Fruit fly (Drosophila melanogaster): ENCODE measurements around the gene CG5167.

The CG5167 gene

dm6 chr3R:12456370-12456940, 50.1 kb downstream of the CG5167 start, which contains the start of gene trus (continued):
- no peak for TF ChIP-seq fd96Cb (tag; optimal IDR thresholded peaks at IDR 0.05)
- TF ChIP-seq Xbp1 (GFP tag; optimal IDR thresholded peaks at IDR 0.05), result no peak
- no peak for TF ChIP-seq CG1603 (tag; optimal IDR thresholded peaks at IDR 0.05)
- TF ChIP-seq CG3281 (GFP tag; optimal IDR thresholded peaks at IDR 0.05), result no peak
- TF ChIP-seq Doc2 (GFP tag; IDR thresholded peaks at IDR 0.05), result no peak
- TF ChIP-seq CG12071 (GFP tag; optimal IDR thresholded peaks at IDR 0.05), result no peak
- TF ChIP-seq Ravus (GFP tag; IDR thresholded peaks at IDR 0.05), result no peak
- no peak for TF ChIP-seq CG12104 (GFP tag; optimal IDR thresholded peaks at IDR 0.05)
- peak in 1 of 3 experiments; percentile 9 for TF ChIP-seq Stat92E (GFP tag; optimal IDR thresholded peaks at IDR 0.05)
- TF ChIP-seq stwl (tag; optimal IDR thresholded peaks at IDR 0.05), result peak; percentile 74
- no peak for TF ChIP-seq scrt (GFP tag; optimal IDR thresholded peaks at IDR 0.05)
- TF ChIP-seq C15 (GFP tag; IDR thresholded peaks at IDR 0.05), result no peak
- peak; percentile 90 for TF ChIP-seq amos (GFP tag; IDR thresholded peaks at IDR 0.05; ENCODE audit: partially characterized antibody)
- TF ChIP-seq dati (GFP tag; IDR thresholded peaks at IDR 0.05), result no peak
- no peak for TF ChIP-seq Spps (tag; optimal IDR thresholded peaks at IDR 0.05)
- no peak for TF ChIP-seq CoRest (tag; optimal IDR thresholded peaks at IDR 0.05)
- TF ChIP-seq Fer2 (tag; optimal IDR thresholded peaks at IDR 0.05), result no peak
- no peak for TF ChIP-seq nerfin-1 (tag; optimal IDR thresholded peaks at IDR 0.05)
- TF ChIP-seq org-1 (GFP tag; optimal IDR thresholded peaks at IDR 0.05), result no peak
- TF ChIP-seq Camta (GFP tag; optimal IDR thresholded peaks at IDR 0.05), result no peak
- no peak for TF ChIP-seq dimm (GFP tag; IDR thresholded peaks at IDR 0.05)
- no peak for TF ChIP-seq CG8388 (GFP tag; optimal IDR thresholded peaks at IDR 0.05)
- peak; percentile 91 for TF ChIP-seq hbn (GFP tag; IDR thresholded peaks at IDR 0.05; ENCODE audit: partially characterized antibody)
- no peak for TF ChIP-seq usp (GFP tag; optimal IDR thresholded peaks at IDR 0.05)
- peak; percentile 89 for TF ChIP-seq CG15601 (tag; optimal IDR thresholded peaks at IDR 0.05)
- no peak for TF ChIP-seq CG2678 (tag; optimal IDR thresholded peaks at IDR 0.05)
- TF ChIP-seq ab (GFP tag; optimal IDR thresholded peaks at IDR 0.05), result no peak
- TF ChIP-seq CG1647 (GFP tag; optimal IDR thresholded peaks at IDR 0.05), result no peak
- no peak for TF ChIP-seq mirr (GFP tag; optimal IDR thresholded peaks at IDR 0.05)
- TF ChIP-seq Ssrp (tag; optimal IDR thresholded peaks at IDR 0.05), result no peak
- TF ChIP-seq Neu2 (GFP tag; optimal IDR thresholded peaks at IDR 0.05; ENCODE audit: borderline replicate concordance), result no peak
- TF ChIP-seq Dll (GFP tag; IDR thresholded peaks at IDR 0.05; ENCODE audit: partially characterized antibody), result peak; percentile 92
- peak; percentile 46; the same call in 1 of the 2 replicates for TF ChIP-seq CG42726 (GFP tag; IDR thresholded peaks at IDR 0.05; ENCODE audit: partially characterized antibody)
- TF ChIP-seq Aef1 (GFP tag; IDR thresholded peaks at IDR 0.05), result no peak
- TF ChIP-seq CG12391 (tag; optimal IDR thresholded peaks at IDR 0.05), result no peak
- no peak for TF ChIP-seq CG5245 (GFP tag; optimal IDR thresholded peaks at IDR 0.05)
- TF ChIP-seq CG14860 (GFP tag; IDR thresholded peaks at IDR 0.05; ENCODE audit: partially characterized antibody), result peak; percentile 76
- peak; percentile 70; the same call in 2 of the 3 replicates for TF ChIP-seq hb (GFP tag; IDR thresholded peaks at IDR 0.05; ENCODE audit: partially characterized antibody)
- no peak for TF ChIP-seq Oaz (GFP tag; IDR thresholded peaks at IDR 0.05)
- peak; percentile 86 for TF ChIP-seq Scr (GFP tag; IDR thresholded peaks at IDR 0.05; ENCODE audit: partially characterized antibody)
- no peak for TF ChIP-seq ara (GFP tag; IDR thresholded peaks at IDR 0.05)
- no peak for TF ChIP-seq CG10565 (GFP tag; optimal IDR thresholded peaks at IDR 0.05)
- TF ChIP-seq CG4617 (GFP tag; optimal IDR thresholded peaks at IDR 0.05; ENCODE audit: borderline replicate concordance), result peak; percentile 50
- TF ChIP-seq CG5180 (GFP tag; optimal IDR thresholded peaks at IDR 0.05), result no peak
- TF ChIP-seq CG17802 (tag; optimal IDR thresholded peaks at IDR 0.05), result no peak
- peak; percentile 4 for TF ChIP-seq CG2120 (GFP tag; optimal IDR thresholded peaks at IDR 0.05)
- no peak for TF ChIP-seq CG15269 (tag; optimal IDR thresholded peaks at IDR 0.05)
- TF ChIP-seq H2.0 (GFP tag; IDR thresholded peaks at IDR 0.05), result no peak
- peak; percentile 69 for TF ChIP-seq inv (GFP tag; IDR thresholded peaks at IDR 0.05; ENCODE audit: partially characterized antibody)

Data from whole organism, embryonic.